Fruit fly (Drosophila melanogaster) whole organism, embryonic: ENCODE data around the gene eas.

Experiments
- CG11398 ChIP-seq: fragments of 200-800 bp; sonication (Bioruptor generic); optimal IDR thresholded peaks from 2 replicates; lab custom pipeline; 2016; ENCODE audit warnings: missing biosample characterization, missing genetic modification characterization
- CG12236 ChIP-seq: fragments of 200-800 bp; sonication (Bioruptor generic); optimal IDR thresholded peaks from 2 replicates; lab custom pipeline; 2016; ENCODE audit warnings: missing biosample characterization, missing genetic modification characterization
- CG14710 ChIP-seq: fragments of 200-800 bp; sonication (Bioruptor generic); optimal IDR thresholded peaks from 3 replicates; lab custom pipeline; 2019; ENCODE audit warnings: missing biosample characterization, mild to moderate bottlenecking, missing genetic modification characterization, moderate library complexity
- CG16815 ChIP-seq: fragments of 200-800 bp; sonication (Bioruptor generic); optimal IDR thresholded peaks from 3 replicates; lab custom pipeline; 2017; ENCODE audit warnings: missing biosample characterization, mild to moderate bottlenecking, missing genetic modification characterization
- CG17328 ChIP-seq: fragments of 200-800 bp; sonication (Bioruptor generic); IDR thresholded peaks from 2 replicates; pipeline ENCODE4 v1.3.6; 2022; ENCODE audit warnings: missing biosample characterization, missing genetic modification characterization
- CG17385 ChIP-seq: fragments of 200-800 bp; sonication (Bioruptor generic); optimal IDR thresholded peaks from 3 replicates; lab custom pipeline; 2018; ENCODE audit warnings: missing biosample characterization, mild to moderate bottlenecking, missing genetic modification characterization
- CG18011 ChIP-seq: fragments of 200-800 bp; sonication (Bioruptor generic); optimal IDR thresholded peaks from 2 replicates; lab custom pipeline; 2017; ENCODE audit warnings: missing biosample characterization, missing genetic modification characterization, mild to moderate bottlenecking, moderate library complexity, missing genotype
- CG18599 ChIP-seq: fragments of 200-800 bp; sonication (Bioruptor generic); optimal IDR thresholded peaks from 3 replicates; lab custom pipeline; 2017; ENCODE audit warnings: missing biosample characterization, missing genetic modification characterization, mild to moderate bottlenecking, moderate library complexity, missing genetic modification reagents
- CG2678 ChIP-seq: fragments of 200-800 bp; sonication (Bioruptor generic); optimal IDR thresholded peaks from 3 replicates; lab custom pipeline; 2019; ENCODE audit warnings: missing biosample characterization, mild to moderate bottlenecking, missing genetic modification characterization, moderate library complexity
- CG30020 ChIP-seq: fragments of 200-800 bp; optimal IDR thresholded peaks from 2 replicates; lab custom pipeline; 2019; ENCODE audit warnings: missing biosample characterization, mild to moderate bottlenecking, missing genetic modification characterization, moderate library complexity
- CG31224 ChIP-seq: fragments of 200-800 bp; sonication (Bioruptor generic); IDR thresholded peaks from 2 replicates; pipeline ENCODE4 v1.3.6; 2022; ENCODE audit warnings: missing biosample characterization, missing genetic modification characterization
- CG32767 ChIP-seq: fragments of 200-800 bp; sonication (Bioruptor generic); IDR thresholded peaks from 2 replicates; pipeline ENCODE4 v1.3.6; 2022; ENCODE audit warnings: missing biosample characterization, missing genetic modification characterization
- CG32772 ChIP-seq: fragments of 200-800 bp; sonication (Bioruptor generic); IDR thresholded peaks from 2 replicates; pipeline ENCODE4 v1.3.6; 2022; ENCODE audit warnings: missing biosample characterization, missing genetic modification characterization
- CG3281 ChIP-seq: fragments of 200-800 bp; sonication (Bioruptor generic); optimal IDR thresholded peaks from 3 replicates; lab custom pipeline; 2017; ENCODE audit warnings: missing biosample characterization, mild to moderate bottlenecking, missing genetic modification characterization
- CG4707 ChIP-seq: fragments of 200-800 bp; sonication (Bioruptor generic); optimal IDR thresholded peaks from 2 replicates; lab custom pipeline; 2018; ENCODE audit warnings: missing biosample characterization, mild to moderate bottlenecking, missing genetic modification characterization, moderate library complexity
- CG4820 ChIP-seq: fragments of 200-800 bp; sonication (Bioruptor generic); optimal IDR thresholded peaks from 3 replicates; lab custom pipeline; 2016; ENCODE audit warnings: missing biosample characterization, missing genetic modification characterization
- CG7839 ChIP-seq: fragments of 200-800 bp; sonication (Bioruptor generic); optimal IDR thresholded peaks from 3 replicates; lab custom pipeline; 2018; ENCODE audit warnings: missing biosample characterization, mild to moderate bottlenecking, missing genetic modification characterization, moderate library complexity
- CG8290 ChIP-seq, 3 experiments: fragments of 200-800 bp; sonication (Bioruptor generic); optimal IDR thresholded peaks; 2 replicates each; lab custom pipeline; 2016 to 2019; ENCODE audit warnings: missing biosample characterization in 3 of 3, missing genetic modification characterization in 3 of 3, mild to moderate bottlenecking in 2 of 3, moderate library complexity in 1 of 3
- CG8359 ChIP-seq: fragments of 200-800 bp; sonication (Bioruptor generic); optimal IDR thresholded peaks from 2 replicates; lab custom pipeline; 2017; ENCODE audit warnings: missing biosample characterization, mild to moderate bottlenecking, missing genetic modification characterization, borderline replicate concordance
- D19B ChIP-seq: fragments of 200-800 bp; sonication (Bioruptor generic); optimal IDR thresholded peaks from 2 replicates; lab custom pipeline; 2017; ENCODE audit warnings: missing biosample characterization, mild to moderate bottlenecking, missing genetic modification characterization
- Doc3 ChIP-seq: fragments of 200-800 bp; sonication (Bioruptor generic); IDR thresholded peaks from 3 replicates; pipeline ENCODE4 v1.3.6; 2022; ENCODE audit warnings: missing biosample characterization, missing genetic modification characterization; ENCODE audit not compliant: partially characterized antibody
- HLHmδ ChIP-seq: fragments of 200-800 bp; sonication (Bioruptor generic); optimal IDR thresholded peaks from 2 replicates; lab custom pipeline; 2018; ENCODE audit warnings: missing biosample characterization, mild to moderate bottlenecking, missing genetic modification characterization, moderate library complexity
- Hand ChIP-seq: fragments of 200-800 bp; sonication (Bioruptor generic); optimal IDR thresholded peaks from 2 replicates; lab custom pipeline; 2017; ENCODE audit warnings: mild to moderate bottlenecking, missing biosample characterization, missing genetic modification reagents, missing genetic modification characterization
- Hmx ChIP-seq: fragments of 200-800 bp; sonication (Bioruptor generic); optimal IDR thresholded peaks from 2 replicates; lab custom pipeline; 2016; ENCODE audit warnings: missing biosample characterization, missing genetic modification characterization
- Hr39 ChIP-seq: fragments of >200 bp; optimal IDR thresholded peaks from 2 replicates; lab custom pipeline; 2017
- NK7.1 ChIP-seq: fragments of 200-800 bp; sonication (Bioruptor generic); optimal IDR thresholded peaks from 3 replicates; lab custom pipeline; 2016; ENCODE audit warnings: missing biosample characterization, missing genetic modification characterization
- PHDP ChIP-seq: fragments of 200-800 bp; sonication (Bioruptor generic); optimal IDR thresholded peaks from 3 replicates; lab custom pipeline; 2018; ENCODE audit warnings: missing biosample characterization, mild to moderate bottlenecking, missing genetic modification characterization, moderate library complexity
- Sox102F ChIP-seq: fragments of 200-800 bp; sonication (Bioruptor generic); optimal IDR thresholded peaks from 2 replicates; lab custom pipeline; 2018; ENCODE audit warnings: missing biosample characterization, mild to moderate bottlenecking, missing genetic modification characterization, moderate library complexity
- Usf ChIP-seq: fragments of 200-800 bp; sonication (Bioruptor generic); optimal IDR thresholded peaks from 2 replicates; lab custom pipeline; 2017; ENCODE audit warnings: missing genotype, missing biosample characterization, missing genetic modification characterization
- Vsx1 ChIP-seq: fragments of 200-800 bp; sonication (Bioruptor generic); optimal IDR thresholded peaks from 2 replicates; lab custom pipeline; 2017; ENCODE audit warnings: missing biosample characterization, mild to moderate bottlenecking, missing genetic modification characterization, missing genetic modification reagents
- aop ChIP-seq: fragments of 200-800 bp; sonication (Bioruptor generic); IDR thresholded peaks from 2 replicates; pipeline ENCODE4 v1.3.6; 2022; ENCODE audit warnings: missing biosample characterization, missing genetic modification characterization
- ato ChIP-seq: fragments of 200-800 bp; sonication (Bioruptor generic); IDR thresholded peaks from 2 replicates; pipeline ENCODE4 v1.3.6; 2022; ENCODE audit warnings: missing biosample characterization, missing genetic modification characterization; ENCODE audit not compliant: partially characterized antibody
- bowl ChIP-seq: fragments of 200-800 bp; sonication (Bioruptor generic); IDR thresholded peaks from 2 replicates; pipeline ENCODE4 v1.3.6; 2022; ENCODE audit warnings: missing biosample characterization, missing genetic modification characterization
- cas ChIP-seq: fragments of 200-800 bp; sonication (Bioruptor generic); IDR thresholded peaks from 2 replicates; pipeline ENCODE4 v1.3.6; 2022; ENCODE audit warnings: missing biosample characterization, missing genetic modification characterization
- danr ChIP-seq: fragments of 200-800 bp; sonication (Bioruptor generic); IDR thresholded peaks from 2 replicates; pipeline ENCODE4 v1.3.6; 2022; ENCODE audit warnings: missing biosample characterization, missing genetic modification characterization
- dati ChIP-seq: fragments of 200-800 bp; sonication (Bioruptor generic); IDR thresholded peaks from 2 replicates; pipeline ENCODE4 v1.3.6; 2022; ENCODE audit warnings: missing biosample characterization, missing genetic modification characterization
- dmrt11E ChIP-seq: fragments of 200-800 bp; sonication (Bioruptor generic); optimal IDR thresholded peaks from 3 replicates; lab custom pipeline; 2018; ENCODE audit warnings: missing biosample characterization, mild to moderate bottlenecking, missing genetic modification characterization, moderate library complexity
- en ChIP-seq: fragments of 200-800 bp; sonication (Bioruptor generic); optimal IDR thresholded peaks from 2 replicates; lab custom pipeline; 2016; ENCODE audit warnings: missing biosample characterization, missing genetic modification characterization
- fd102C ChIP-seq: fragments of 200-800 bp; sonication (Bioruptor generic); optimal IDR thresholded peaks from 2 replicates; lab custom pipeline; 2018; ENCODE audit warnings: missing biosample characterization, mild to moderate bottlenecking, missing genetic modification characterization, moderate library complexity
- fru ChIP-seq: fragments of >200 bp; optimal IDR thresholded peaks from 2 replicates; lab custom pipeline; 2017
- hbn ChIP-seq: fragments of 200-800 bp; sonication (Bioruptor generic); IDR thresholded peaks from 2 replicates; pipeline ENCODE4 v1.3.6; 2022; ENCODE audit warnings: missing biosample characterization, missing genetic modification characterization; ENCODE audit not compliant: partially characterized antibody
- lmd ChIP-seq: fragments of 200-800 bp; sonication (Bioruptor generic); IDR thresholded peaks from 2 replicates; pipeline ENCODE4 v1.3.6; 2022; ENCODE audit warnings: missing biosample characterization, missing genetic modification characterization
- pum ChIP-seq: fragments of 200-800 bp; sonication (Bioruptor generic); optimal IDR thresholded peaks from 2 replicates; lab custom pipeline; 2016; ENCODE audit warnings: missing biosample characterization, missing genetic modification characterization
- sima ChIP-seq: fragments of 200-800 bp; sonication (Bioruptor generic); optimal IDR thresholded peaks from 2 replicates; lab custom pipeline; 2016; ENCODE audit warnings: missing biosample characterization, missing genetic modification characterization
- sna ChIP-seq: fragments of 200-800 bp; sonication (Bioruptor generic); IDR thresholded peaks from 2 replicates; pipeline ENCODE4 v1.3.6; 2022; ENCODE audit warnings: missing biosample characterization, missing genetic modification characterization; ENCODE audit not compliant: partially characterized antibody
- sob ChIP-seq: fragments of 200-800 bp; sonication (Bioruptor generic); IDR thresholded peaks from 2 replicates; pipeline ENCODE4 v1.3.6; 2022; ENCODE audit warnings: missing biosample characterization, missing genetic modification characterization
- tna ChIP-seq: fragments of 200-800 bp; sonication (Bioruptor generic); IDR thresholded peaks from 2 replicates; pipeline ENCODE4 v1.3.6; 2022; ENCODE audit warnings: missing biosample characterization, missing genetic modification characterization; ENCODE audit not compliant: partially characterized antibody
- tx ChIP-seq: fragments of 200-800 bp; sonication (Bioruptor generic); optimal IDR thresholded peaks from 2 replicates; lab custom pipeline; 2016; ENCODE audit warnings: missing biosample characterization, missing genetic modification characterization
- wek ChIP-seq: fragments of 200-800 bp; sonication (Bioruptor generic); optimal IDR thresholded peaks from 3 replicates; lab custom pipeline; 2018; ENCODE audit warnings: missing biosample characterization, mild to moderate bottlenecking, missing genetic modification characterization, moderate library complexity
- zfh1 ChIP-seq: fragments of 200-800 bp; sonication (Bioruptor generic); IDR thresholded peaks from 3 replicates; pipeline ENCODE4 v1.3.6; 2022; ENCODE audit warnings: missing biosample characterization, missing genetic modification characterization

The eas gene

dm6 chrX:16318858-16319557, 40.9 kb downstream of the eas start (continued):
- TF ChIP-seq PHDP (no peak), Vsx1 (GFP tag; lab: Kevin White, UChicago) (no peak), CG8290 (GFP tag; optimal IDR thresholded peaks at IDR 0.05; lab: Kevin White, UChicago) (no peak), CG8290 (tag; optimal IDR thresholded peaks at IDR 0.05; lab: Kevin White, UChicago) (peak in 1 of 2 experiments; percentile 54), fru (no peak), wek (peak; percentile 44), sob (GFP tag; lab: Robert Waterston, UW) (no peak), CG17385 (no peak), CG12236 (GFP tag; lab: Kevin White, UChicago) (no peak), CG16815 (GFP tag; lab: Kevin White, UChicago) (no peak), sima (GFP tag; lab: Kevin White, UChicago) (no peak), CG8359 (no peak), en (GFP tag; lab: Kevin White, UChicago) (no peak), CG30020 (tag; lab: Kevin White, UChicago) (peak; percentile 79), CG2678 (tag; lab: Kevin White, UChicago) (no peak), aop (GFP tag; lab: Robert Waterston, UW) (no peak), CG32767 (no peak), tna (GFP tag; lab: Robert Waterston, UW) (no peak), dmrt11E (tag; lab: Kevin White, UChicago) (no peak), sna (GFP tag; lab: Robert Waterston, UW) (no peak), tx (GFP tag; lab: Kevin White, UChicago) (no peak), CG32772 (GFP tag; lab: Robert Waterston, UW) (no peak), hbn (GFP tag; lab: Robert Waterston, UW) (no peak), CG7839 (tag; lab: Kevin White, UChicago) (no peak), Sox102F (no peak), D19B (GFP tag; lab: Kevin White, UChicago) (no peak), CG11398 (no peak), CG18599 (GFP tag; lab: Kevin White, UChicago) (no peak), Doc3 (GFP tag; lab: Robert Waterston, UW) (no peak), CG3281 (GFP tag; lab: Kevin White, UChicago) (no peak), fd102C (no peak), cas (GFP tag; lab: Robert Waterston, UW) (no peak), Hand (GFP tag; lab: Kevin White, UChicago) (no peak), ato (no peak), CG18011 (no peak), Hmx (GFP tag; lab: Kevin White, UChicago) (no peak), zfh1 (GFP tag; lab: Robert Waterston, UW) (no peak), bowl (GFP tag; lab: Robert Waterston, UW) (no peak), CG14710 (tag; lab: Kevin White, UChicago) (no peak), CG31224 (GFP tag; lab: Robert Waterston, UW) (no peak), Hr39 (no peak), CG4707 (GFP tag; lab: Kevin White, UChicago) (no peak), lmd (GFP tag; lab: Robert Waterston, UW) (peak; percentile 28; the same call in 1 of the 2 replicates), Usf (GFP tag; lab: Kevin White, UChicago) (no peak), HLHmδ (GFP tag; lab: Kevin White, UChicago) (peak; percentile 69), dati (GFP tag; lab: Robert Waterston, UW) (no peak), CG4820 (GFP tag; lab: Kevin White, UChicago) (no peak), danr (GFP tag; lab: Robert Waterston, UW) (no peak), CG17328 (GFP tag; lab: Robert Waterston, UW) (no peak), pum (GFP tag; lab: Kevin White, UChicago) (no peak), NK7.1 (GFP tag; lab: Kevin White, UChicago) (no peak)
